Fruit fly (Drosophila melanogaster) whole organism, adult: ENCODE data around the gene Ugt35D1.

ENCODE experiments used
- CG12768 ChIP-seq: fragments of 200-800 bp; sonication (Bioruptor generic); optimal IDR thresholded peaks from 2 replicates; lab custom pipeline; 2017; ENCODE audit warnings: missing biosample characterization, missing genetic modification characterization, mild to moderate bottlenecking, moderate library complexity, missing genetic modification reagents
- CG14711 ChIP-seq: fragments of 200-800 bp; sonication (Bioruptor generic); optimal IDR thresholded peaks from 2 replicates; lab custom pipeline; 2018; ENCODE audit warnings: missing biosample characterization, mild to moderate bottlenecking, missing genetic modification characterization, moderate library complexity
- CG1620 ChIP-seq: fragments of 200-800 bp; sonication (Bioruptor generic); optimal IDR thresholded peaks from 2 replicates; lab custom pipeline; 2016; ENCODE audit warnings: missing biosample characterization, missing genetic modification characterization
- CG33017 ChIP-seq: fragments of 200-800 bp; sonication (Bioruptor generic); optimal IDR thresholded peaks from 2 replicates; lab custom pipeline; 2018; ENCODE audit warnings: missing biosample characterization, mild to moderate bottlenecking, missing genetic modification characterization, moderate library complexity
- CG7045 ChIP-seq: fragments of 200-800 bp; sonication (Bioruptor generic); optimal IDR thresholded peaks from 2 replicates; lab custom pipeline; 2017; ENCODE audit warnings: missing biosample characterization, mild to moderate bottlenecking, missing genetic modification characterization
- CG7101 ChIP-seq: fragments of 200-800 bp; sonication (Bioruptor generic); optimal IDR thresholded peaks from 2 replicates; lab custom pipeline; 2018; ENCODE audit warnings: missing biosample characterization, mild to moderate bottlenecking, missing genetic modification characterization, moderate library complexity
- Hr96 ChIP-seq: fragments of 200-800 bp; sonication (Bioruptor generic); optimal IDR thresholded peaks from 2 replicates; lab custom pipeline; 2016; ENCODE audit warnings: missing biosample characterization, missing genetic modification characterization
- Mnt ChIP-seq: fragments of 200-800 bp; sonication (Bioruptor generic); optimal IDR thresholded peaks from 2 replicates; lab custom pipeline; 2016; ENCODE audit warnings: missing biosample characterization, mild to moderate bottlenecking, missing genetic modification characterization
- cic ChIP-seq: fragments of 200-800 bp; sonication (Bioruptor generic); optimal IDR thresholded peaks from 2 replicates; lab custom pipeline; 2017; ENCODE audit warnings: missing biosample characterization, mild to moderate bottlenecking, missing genetic modification characterization, moderate library complexity
- kay ChIP-seq: fragments of 200-800 bp; sonication (Bioruptor generic); peaks from one replicate; lab custom pipeline; 2016; ENCODE audit warnings: missing biosample characterization, missing genetic modification characterization, borderline replicate concordance
- ovo ChIP-seq: fragments of 200-800 bp; sonication (Bioruptor generic); optimal IDR thresholded peaks from 2 replicates; lab custom pipeline; 2016; ENCODE audit warnings: missing biosample characterization, missing genetic modification characterization
- pad ChIP-seq: fragments of 200-800 bp; sonication (Bioruptor generic); optimal IDR thresholded peaks from 3 replicates; lab custom pipeline; 2017; ENCODE audit warnings: missing biosample characterization, missing genetic modification characterization, mild to moderate bottlenecking, moderate library complexity, missing genetic modification reagents
- tj ChIP-seq: fragments of 200-800 bp; sonication (Bioruptor generic); optimal IDR thresholded peaks from 3 replicates; lab custom pipeline; 2017; ENCODE audit warnings: missing biosample characterization, mild to moderate bottlenecking, missing genetic modification characterization, moderate library complexity
- toe ChIP-seq: fragments of 200-800 bp; sonication (Bioruptor generic); optimal IDR thresholded peaks from 2 replicates; lab custom pipeline; 2016; ENCODE audit warnings: missing biosample characterization, missing genetic modification characterization

dm6 chr3R:31421995-31422394, 26.9 kb upstream of the Ugt35D1 start:
- TF ChIP-seq CG12768 (GFP tag; lab: Kevin White, UChicago) (no peak), kay (GFP tag; lab: Kevin White, UChicago) (no peak), pad (GFP tag; lab: Kevin White, UChicago) (no peak), tj (GFP tag; lab: Kevin White, UChicago) (no peak), toe (GFP tag; lab: Kevin White, UChicago) (no peak), CG33017 (tag; lab: Kevin White, UChicago) (no peak), CG14711 (tag; lab: Kevin White, UChicago) (no peak), CG7045 (GFP tag; lab: Kevin White, UChicago) (no peak), ovo (no peak), Mnt (GFP tag; lab: Kevin White, UChicago) (no peak), cic (GFP tag; lab: Kevin White, UChicago) (no peak), CG7101 (tag; lab: Kevin White, UChicago) (no peak), Hr96 (GFP tag; lab: Kevin White, UChicago) (no peak), CG1620 (GFP tag; lab: Kevin White, UChicago) (no peak)
